Worm (Caenorhabditis elegans) whole organism, mixed stage, embryonic: Measurements from ENCODE around the gene egl-9.

Experiments
- unc-120 ChIP-seq: sonication (generic microtip); optimal IDR thresholded peaks from 2 replicates; lab custom pipeline; 2017; ENCODE audit warnings: missing genetic modification characterization, missing compliant biosample characterization; ENCODE audit not compliant: poor library complexity, severe bottlenecking
- unc-39 ChIP-seq: fragments of 150-350 bp; optimal IDR thresholded peaks from 2 replicates; lab custom pipeline; 2014; ENCODE audit warnings: missing biosample characterization, missing genetic modification characterization
- zip-8 ChIP-seq: fragments of 150-350 bp; optimal IDR thresholded peaks from 2 replicates; lab custom pipeline; 2014; ENCODE audit warnings: missing biosample characterization, missing genetic modification characterization

DNA sequence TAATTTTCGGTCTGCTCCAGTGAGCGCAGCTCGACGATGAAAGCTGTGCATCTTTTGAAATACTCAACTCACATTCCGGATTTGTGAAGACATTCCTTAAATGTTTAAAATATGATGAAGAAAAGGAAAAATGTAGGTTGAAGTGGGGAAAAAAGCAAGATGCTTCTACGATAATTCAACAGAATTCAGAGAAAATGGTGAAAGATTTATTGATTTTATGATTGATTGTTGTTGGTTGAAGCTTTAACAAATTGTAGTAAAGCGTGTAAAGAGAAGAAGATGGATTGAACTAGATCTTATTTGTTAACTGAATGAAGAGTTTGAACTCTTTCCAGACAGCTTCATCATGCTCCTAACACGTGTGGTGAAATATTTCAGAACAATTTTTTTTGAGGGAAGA lies 21.7 kb downstream of the egl-9 start, which contains the start of gene ncx-5:
- TF ChIP-seq unc-120 (tag; lab: Kevin White, UChicago) (no peak), unc-39 (tag; lab: Kevin White, UChicago) (no peak), zip-8 (no peak)
